Worm (Caenorhabditis elegans) whole organism, dauer: ENCODE measurements around the gene bath-42.

Experiments
- unc-62 ChIP-seq: sonication (generic microtip); optimal IDR thresholded peaks from 2 replicates; lab custom pipeline; 2017; ENCODE audit warnings: missing biosample characterization, missing genetic modification reagents, missing genetic modification characterization

The bath-42 gene

DNA sequence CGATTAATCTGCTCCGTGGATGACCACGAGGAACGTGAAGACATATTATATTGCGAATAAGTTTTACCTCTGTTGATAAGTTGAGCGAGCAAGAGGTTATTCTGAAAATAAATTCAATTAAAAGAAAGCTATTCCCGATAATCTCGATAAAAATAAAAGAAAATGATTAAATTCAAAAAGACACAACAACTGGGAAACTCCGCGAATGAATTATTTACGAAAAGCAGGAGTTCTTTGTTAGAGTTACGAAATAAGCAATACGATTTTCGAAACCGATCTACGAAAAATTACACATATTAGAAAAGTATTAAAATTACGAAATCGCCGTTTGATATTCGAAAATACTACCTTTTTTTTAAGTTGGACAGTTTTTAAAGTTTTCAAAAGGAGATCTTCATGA is at the start of gene bath-42:
bath-42 (minus strand) TSS at position 101 of the 400 bp plus-strand sequence.
- no peak for TF ChIP-seq unc-62 (GFP tag; lab: Kevin White, UChicago)

DNA sequence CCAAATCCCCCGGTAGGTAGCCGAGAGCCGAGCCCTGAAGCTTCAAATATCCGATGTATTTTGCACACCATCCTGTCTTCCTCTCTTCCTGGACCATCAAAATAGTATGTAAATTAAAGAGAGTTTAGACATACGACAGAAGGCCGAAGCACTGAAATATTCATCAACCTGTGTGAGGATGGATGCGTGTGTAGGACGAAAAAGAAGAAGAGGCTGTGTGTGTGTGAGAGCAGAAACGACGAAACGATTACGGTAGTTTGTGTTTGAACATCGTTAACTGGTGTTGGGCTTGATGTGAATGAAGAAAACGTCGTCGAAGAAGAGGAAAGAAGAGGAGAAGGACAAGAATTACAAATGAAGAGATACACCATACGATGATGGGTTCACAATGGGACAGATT is 48.4 kb upstream of the bath-42 start:
- TF ChIP-seq unc-62 (GFP tag; lab: Kevin White, UChicago) = no peak

DNA sequence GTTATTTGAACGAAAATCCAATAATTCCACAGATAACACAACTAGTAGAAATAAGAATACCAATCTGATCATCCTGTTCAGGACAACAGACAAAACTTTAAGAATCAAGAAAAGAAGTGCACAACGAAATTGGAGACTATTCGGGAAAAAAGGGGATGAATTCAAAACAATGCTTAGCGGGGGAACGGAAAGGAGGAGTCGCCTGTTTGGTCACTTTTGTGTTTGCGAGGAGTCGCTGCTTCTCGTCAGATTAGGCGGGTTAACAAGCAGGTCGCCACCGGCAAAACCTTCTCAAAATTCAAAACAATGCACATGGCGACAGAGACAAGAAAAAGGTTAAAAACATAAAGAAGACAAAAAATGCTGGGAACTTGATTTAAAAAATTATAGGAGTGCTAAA is 46.6 kb upstream of the bath-42 start, which contains the start of gene C30A5.10:
C30A5.10 (minus strand) TSS at position 101 of the 400 bp plus-strand sequence.
- no peak for TF ChIP-seq unc-62 (GFP tag; lab: Kevin White, UChicago)

DNA sequence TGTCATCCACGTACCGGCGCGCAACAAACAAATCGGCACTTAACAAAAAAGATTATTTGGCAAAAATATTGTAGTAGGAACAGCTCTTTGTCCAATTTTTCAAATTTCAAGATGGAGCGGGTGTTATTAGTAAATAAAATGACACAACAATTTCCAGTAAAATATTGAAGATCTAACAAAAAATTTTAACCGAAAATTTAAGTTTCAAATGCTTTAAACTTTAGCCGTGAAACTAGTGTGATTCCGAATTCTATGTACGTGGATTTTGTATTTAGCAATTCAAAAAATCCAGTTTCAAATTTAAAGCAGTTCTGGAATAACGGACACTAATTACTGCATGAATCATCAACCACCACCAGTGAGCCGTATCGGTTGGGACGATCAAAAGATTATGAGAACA is 39.6 kb upstream of the bath-42 start, which contains the start of gene snb-5:
snb-5 (plus strand) TSS at position 301 of the 400 bp plus-strand sequence.
- no peak for TF ChIP-seq unc-62 (GFP tag; lab: Kevin White, UChicago)

DNA sequence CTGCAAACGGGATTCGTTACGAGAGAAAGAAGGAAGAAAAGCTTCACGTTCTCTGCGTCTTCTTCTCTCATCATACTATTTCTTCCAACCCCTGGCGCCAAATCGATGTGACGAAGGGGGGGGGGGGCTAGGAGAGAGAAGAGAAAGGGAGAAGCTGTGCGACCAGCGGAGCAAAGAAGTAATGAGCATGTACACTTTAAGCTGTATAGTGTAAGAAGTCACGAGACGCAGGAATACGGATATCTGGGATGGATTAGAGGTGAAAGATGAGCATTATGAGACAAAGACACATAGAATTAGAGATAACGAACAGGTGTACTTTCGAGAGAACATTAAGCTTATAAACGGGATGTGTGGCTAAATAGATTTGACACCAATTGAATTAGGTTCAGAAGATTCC is 38.6 kb upstream of the bath-42 start:
- TF ChIP-seq unc-62 (GFP tag; lab: Kevin White, UChicago) = no peak

DNA sequence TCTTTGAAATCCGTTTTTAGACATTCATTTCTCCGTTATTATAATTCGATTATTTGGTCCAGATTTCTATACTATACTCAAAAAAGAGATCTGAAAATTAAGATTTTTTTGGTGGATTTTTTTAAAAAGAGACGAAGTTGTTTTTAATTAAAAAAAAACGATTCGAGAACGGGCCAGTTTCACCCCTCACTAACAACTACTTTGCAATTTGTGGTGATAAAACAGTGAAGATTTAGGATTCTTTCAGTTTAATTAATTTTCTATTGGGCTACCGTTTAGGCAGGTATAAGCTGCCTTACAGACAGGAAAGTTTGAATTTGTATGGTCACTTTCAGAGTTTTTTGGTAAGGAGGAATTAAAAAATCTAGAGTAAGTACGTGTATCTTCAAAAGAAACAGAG is 37.9 kb upstream of the bath-42 start, which contains the start of gene unc-36:
unc-36 (minus strand) TSS at position 101 of the 400 bp plus-strand sequence.
- TF ChIP-seq unc-62 (GFP tag; lab: Kevin White, UChicago) = no peak

DNA sequence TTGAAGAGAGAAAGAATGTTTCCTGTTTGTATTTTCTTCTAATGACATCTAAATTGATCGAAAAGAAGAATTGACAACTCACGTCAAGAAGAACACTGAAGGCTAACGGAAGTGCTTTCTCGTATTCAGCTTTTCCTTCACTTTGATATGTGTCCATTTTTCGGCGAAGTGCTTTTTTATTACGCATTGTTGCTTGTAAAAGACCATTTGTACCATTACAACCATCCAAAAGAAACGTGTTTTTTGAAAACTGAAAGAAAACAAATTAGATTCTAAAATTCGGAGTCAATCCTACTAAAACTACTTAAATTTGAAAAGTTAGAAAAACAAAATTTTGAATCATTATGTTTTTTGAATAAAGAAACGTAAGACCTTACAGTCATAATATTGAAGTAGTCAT is 35.9 kb upstream of the bath-42 start:
- TF ChIP-seq unc-62 (GFP tag; lab: Kevin White, UChicago) = no peak

DNA sequence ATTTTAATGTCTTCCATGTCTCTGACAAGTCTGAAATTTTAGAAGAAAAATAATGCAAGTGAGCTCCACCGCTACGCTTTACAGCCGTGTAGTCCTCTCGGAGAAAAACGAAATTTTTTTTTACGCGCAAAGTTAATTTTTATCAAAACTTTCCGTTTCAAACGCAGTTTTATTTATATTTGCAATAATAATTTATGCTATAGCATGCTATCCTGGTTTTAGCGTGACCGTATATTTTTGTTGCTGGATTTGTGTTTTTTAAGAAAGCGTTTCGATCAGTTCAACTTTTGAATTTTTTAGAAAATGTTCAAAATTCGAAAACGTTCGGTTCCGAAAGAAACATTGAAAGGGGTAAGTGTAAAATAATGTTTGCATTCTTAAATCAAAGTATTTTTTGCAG is 28.5 kb upstream of the bath-42 start, which contains the start of gene C50C3.1:
C50C3.1 (plus strand) TSS at position 301 of the 400 bp plus-strand sequence.
- TF ChIP-seq unc-62 (GFP tag; lab: Kevin White, UChicago) = no peak

DNA sequence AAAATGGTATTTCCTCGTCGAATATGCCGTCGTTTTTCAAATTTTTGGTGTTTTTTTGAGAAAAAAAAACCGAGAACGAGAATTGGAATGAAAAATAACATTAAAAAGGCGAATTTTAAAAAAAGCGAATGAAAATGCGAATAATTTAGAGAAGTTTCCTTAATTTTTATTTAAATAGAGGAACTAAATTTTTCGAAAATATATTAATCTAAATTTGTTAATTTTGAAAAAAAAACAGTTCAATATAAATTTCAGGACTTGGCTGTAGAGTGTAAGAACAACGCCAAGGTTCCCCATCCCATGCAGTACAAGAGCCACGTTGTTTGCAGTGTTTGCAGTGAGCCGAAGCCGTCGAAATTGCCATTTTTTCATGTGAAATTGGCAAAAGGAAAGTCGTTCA is 27.3 kb upstream of the bath-42 start, which contains the start of gene C50C3.19:
C50C3.19 (plus strand) TSS at position 301 of the 400 bp plus-strand sequence.
- TF ChIP-seq unc-62 (GFP tag; lab: Kevin White, UChicago) = no peak

DNA sequence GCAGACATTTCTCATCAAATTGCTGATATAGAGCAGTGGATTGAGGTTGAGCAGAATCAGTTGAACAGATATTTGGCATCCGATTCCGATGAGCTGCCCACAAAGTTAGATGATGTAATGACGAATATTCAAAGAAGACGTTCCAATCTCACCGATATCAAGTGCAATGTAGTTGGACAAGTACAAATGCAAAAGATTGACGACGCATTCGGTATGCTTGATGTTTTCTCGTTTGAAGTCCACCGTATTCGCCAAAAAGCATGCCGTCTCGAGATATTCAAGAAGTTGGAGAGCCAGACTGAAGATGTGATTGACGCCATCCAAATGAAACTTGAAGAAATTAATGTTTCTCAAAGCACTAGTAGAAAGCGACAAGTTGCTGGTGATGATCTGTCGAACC is 21.9 kb upstream of the bath-42 start:
- no peak for TF ChIP-seq unc-62 (GFP tag; lab: Kevin White, UChicago)

DNA sequence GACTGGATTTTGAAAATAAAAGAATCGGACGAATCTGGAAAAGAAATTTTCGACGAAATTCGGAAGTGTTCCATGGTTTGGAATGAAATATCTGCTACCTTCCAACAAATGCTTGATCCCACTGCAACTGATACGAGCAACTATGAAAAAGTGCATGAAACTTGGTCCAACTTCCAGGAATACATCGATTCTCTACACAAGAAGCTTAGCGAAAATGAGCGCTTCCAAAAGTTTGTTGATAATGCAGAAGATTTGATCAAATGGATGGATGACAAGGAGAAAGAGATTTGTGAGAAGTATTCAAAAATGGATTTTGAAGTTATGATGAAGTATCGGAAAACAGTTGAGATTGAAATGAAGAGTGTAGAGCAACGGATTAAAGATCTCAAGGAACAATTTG is 19.4 kb upstream of the bath-42 start:
- TF ChIP-seq unc-62 (GFP tag; lab: Kevin White, UChicago) = no peak

DNA sequence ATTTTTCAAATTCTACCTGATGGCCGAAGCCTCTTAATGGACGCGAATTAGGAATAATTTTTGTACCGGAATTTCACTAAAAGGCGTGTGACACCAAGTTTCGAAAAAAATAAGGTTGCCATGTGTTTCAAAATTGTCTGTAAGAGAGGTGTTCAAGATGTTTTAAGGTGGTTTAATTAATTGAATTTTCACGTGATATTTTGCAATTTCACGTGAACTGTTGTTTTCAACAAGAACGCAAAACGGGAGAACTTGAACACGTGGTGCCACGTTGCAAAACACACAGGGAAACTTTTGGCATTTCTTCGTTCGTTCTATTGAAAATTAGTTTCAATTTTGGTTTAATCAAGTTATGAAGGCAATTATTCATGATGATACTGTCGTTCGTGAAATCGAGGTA is 18.4 kb upstream of the bath-42 start, which contains the start of gene spc-2:
spc-2 (plus strand) TSS at position 301 of the 400 bp plus-strand sequence.
- no peak for TF ChIP-seq unc-62 (GFP tag; lab: Kevin White, UChicago)

DNA sequence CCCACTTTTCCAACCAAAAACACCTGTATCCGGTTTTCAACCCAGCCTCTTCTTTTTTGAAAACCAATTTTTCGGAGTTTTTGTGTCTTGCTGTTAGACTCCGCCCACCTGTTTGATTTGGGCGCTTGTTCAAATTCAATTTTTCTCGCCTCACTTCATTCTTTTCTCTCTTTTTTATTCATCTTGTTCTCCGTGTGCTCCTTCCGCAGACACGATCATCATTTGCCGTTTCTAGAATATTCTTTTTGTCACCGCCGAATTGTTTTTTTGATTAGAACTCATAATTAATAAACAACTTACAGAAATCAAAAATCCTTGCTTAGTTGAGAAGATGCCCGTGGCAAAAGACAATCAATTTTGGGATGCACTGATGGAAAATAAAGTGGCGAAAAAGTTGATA is 15.7 kb upstream of the bath-42 start, which contains the start of gene C50C3.5:
C50C3.5 (plus strand) TSS at position 301 of the 400 bp plus-strand sequence.
- no peak for TF ChIP-seq unc-62 (GFP tag; lab: Kevin White, UChicago)

DNA sequence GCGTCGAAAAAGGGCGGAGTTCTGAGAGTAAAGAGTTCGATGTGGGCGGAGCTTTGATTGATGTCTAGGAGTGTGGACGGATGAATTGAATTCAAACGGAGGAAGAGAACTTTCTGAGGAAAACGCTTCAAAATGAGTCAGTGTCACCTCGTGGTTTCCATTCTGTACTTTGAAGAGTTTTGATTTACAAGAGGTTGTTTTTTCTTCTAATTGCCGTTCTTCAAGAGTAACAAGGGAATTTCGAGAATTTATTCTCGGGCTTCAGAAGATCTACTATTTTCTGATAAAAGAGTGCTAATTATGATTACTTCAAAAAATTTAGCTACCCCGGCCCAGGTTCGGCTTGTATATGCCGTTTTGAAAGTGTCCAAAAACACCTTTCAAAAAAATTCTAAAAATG is 13.1 kb upstream of the bath-42 start, which contains the start of gene C50C3.12:
C50C3.12 (plus strand) TSS at position 301 of the 400 bp plus-strand sequence.
- TF ChIP-seq unc-62 (GFP tag; lab: Kevin White, UChicago) = no peak

DNA sequence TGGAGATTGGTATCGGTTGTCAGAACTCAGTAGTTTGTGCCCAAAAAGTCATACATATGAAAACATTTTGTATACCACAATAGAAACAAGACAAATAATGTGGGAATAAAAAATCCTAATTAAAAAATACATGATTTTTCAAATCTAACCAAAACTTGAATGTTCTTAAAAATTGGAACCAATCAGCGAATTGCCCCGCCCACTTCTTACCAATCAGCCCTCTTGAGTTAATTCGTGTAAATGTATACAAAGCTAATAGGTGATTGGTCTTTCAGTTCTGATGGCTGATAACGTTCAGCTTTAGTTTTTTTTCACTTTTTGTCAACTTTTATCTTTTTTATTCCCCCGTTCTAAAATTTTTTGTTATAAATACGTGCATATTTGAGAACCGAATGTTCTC is 12.1 kb upstream of the bath-42 start:
- TF ChIP-seq unc-62 (GFP tag; lab: Kevin White, UChicago) = no peak

DNA sequence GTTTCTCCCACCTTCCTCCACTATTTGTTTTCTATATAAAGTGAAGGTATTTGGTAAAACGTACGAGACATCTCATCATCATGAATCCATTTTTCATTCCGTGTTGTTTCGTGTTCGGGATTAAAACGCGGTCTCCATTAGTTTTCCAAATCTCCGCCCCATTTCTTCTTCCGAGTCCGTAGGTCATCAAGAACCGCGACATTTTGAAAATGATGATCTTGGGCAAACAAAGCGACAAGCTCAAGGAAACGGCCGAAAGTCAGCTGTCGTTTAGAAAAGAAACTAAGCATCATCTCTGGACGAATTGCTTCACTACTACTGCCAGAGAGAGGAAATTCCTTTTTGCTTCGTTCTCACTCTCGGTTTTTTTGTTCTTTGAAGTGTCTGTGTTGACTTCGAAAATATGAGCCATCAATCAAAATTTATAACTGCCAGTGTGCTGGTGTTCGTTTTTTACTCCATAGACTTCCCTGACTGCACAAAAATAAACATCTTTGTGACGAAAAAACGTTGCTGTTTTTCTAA is 9.5 kb upstream of the bath-42 start:
- no peak for TF ChIP-seq unc-62 (GFP tag; lab: Kevin White, UChicago)

DNA sequence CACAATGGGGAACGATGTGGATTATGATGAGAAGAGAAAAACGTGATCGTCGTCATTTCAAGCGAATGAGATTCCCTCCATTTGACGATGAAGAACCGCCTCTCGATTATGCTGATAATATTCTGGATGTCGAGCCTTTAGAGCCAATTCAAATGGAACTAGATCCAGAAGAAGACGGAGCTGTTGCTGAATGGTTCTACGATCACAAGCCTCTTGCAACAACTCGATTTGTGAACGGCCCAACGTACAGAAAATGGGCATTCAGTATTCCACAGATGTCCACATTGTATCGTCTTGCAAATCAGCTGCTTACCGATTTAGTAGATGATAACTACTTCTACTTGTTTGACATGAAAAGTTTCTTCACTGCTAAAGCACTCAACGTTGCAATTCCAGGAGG is 1.6 kb upstream of the bath-42 start:
- TF ChIP-seq unc-62 (GFP tag; lab: Kevin White, UChicago) = no peak
